Worm (Caenorhabditis elegans): Measurements from ENCODE around the gene srh-45.

The srh-45 gene

DNA sequence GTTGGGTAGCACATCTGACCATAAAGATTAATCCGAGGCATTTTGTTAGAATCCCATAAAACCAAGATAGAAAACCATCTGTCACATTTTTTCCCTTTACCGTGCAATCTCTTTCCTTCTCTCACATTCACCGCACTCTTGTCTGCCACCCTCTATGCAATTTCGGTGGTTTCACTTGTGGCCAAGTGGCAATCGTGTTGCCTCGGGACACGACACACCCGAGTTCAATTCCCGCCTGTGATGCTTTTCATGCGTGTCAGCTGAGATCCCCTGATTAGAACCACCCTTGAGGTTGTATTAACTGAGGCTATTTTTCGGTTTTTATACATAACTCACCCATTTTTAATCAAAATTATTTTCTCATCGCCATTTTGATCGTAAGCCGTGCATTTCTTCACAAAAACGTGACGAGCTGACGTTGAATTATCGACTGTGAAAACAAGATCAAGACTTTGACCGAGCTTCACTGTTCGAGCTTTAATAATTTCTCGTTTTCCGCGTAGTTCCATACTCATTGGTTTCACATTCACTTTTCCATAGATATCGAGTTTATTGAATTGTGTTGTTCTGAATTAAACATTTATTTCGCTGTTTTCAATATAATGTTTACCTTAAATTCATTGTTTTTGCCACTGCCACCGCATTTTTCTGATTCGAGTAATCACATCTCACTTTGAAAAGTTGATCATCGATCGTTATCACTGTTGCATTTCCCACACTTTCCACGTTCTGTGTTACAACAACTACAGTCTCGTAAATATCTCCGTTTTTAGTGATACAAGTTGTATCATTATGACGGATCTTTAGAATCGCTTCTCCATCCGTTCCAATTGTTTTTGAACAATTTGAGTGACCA, 9.5 kb upstream of the srh-45 start (continued):
- TF ChIP-seq snpc-4 (tag; optimal IDR thresholded peaks at IDR 0.05) (peak; percentile 59), elt-1 (tag; optimal IDR thresholded peaks at IDR 0.05) (no peak), egl-27 (tag; optimal IDR thresholded peaks at IDR 0.05) (peak; percentile 64), C34F6.9 (tag; optimal IDR thresholded peaks at IDR 0.05) (peak; percentile 46), sem-4 (tag; optimal IDR thresholded peaks at IDR 0.05) (peak; percentile 61), mbf-1 (tag; optimal IDR thresholded peaks at IDR 0.05) (peak; percentile 32), nhr-12 (tag; optimal IDR thresholded peaks at IDR 0.05) (no peak), F13H6.1 (tag; optimal IDR thresholded peaks at IDR 0.05) (peak; percentile 92), sma-9 (GFP tag; optimal IDR thresholded peaks at IDR 0.05) (peak; percentile 82), sma-9 (tag; optimal IDR thresholded peaks at IDR 0.05) (no peak), gmeb-1 (tag; optimal IDR thresholded peaks at IDR 0.05) (peak; percentile 77), aly-2 (tag; optimal IDR thresholded peaks at IDR 0.05) (no peak), lin-11 (tag; optimal IDR thresholded peaks at IDR 0.05) (peak; percentile 84), nhr-77 (tag; optimal IDR thresholded peaks at IDR 0.05) (no peak), mab-5 (tag; optimal IDR thresholded peaks at IDR 0.05) (peak; percentile 53), dmd-4 (tag; optimal IDR thresholded peaks at IDR 0.05) (no peak), sma-3 (GFP tag; optimal IDR thresholded peaks at IDR 0.05) (peak; percentile 81), ceh-16 (tag; optimal IDR thresholded peaks at IDR 0.05) (peak; percentile 44), fos-1 (tag; optimal IDR thresholded peaks at IDR 0.05) (peak; percentile 76)

DNA sequence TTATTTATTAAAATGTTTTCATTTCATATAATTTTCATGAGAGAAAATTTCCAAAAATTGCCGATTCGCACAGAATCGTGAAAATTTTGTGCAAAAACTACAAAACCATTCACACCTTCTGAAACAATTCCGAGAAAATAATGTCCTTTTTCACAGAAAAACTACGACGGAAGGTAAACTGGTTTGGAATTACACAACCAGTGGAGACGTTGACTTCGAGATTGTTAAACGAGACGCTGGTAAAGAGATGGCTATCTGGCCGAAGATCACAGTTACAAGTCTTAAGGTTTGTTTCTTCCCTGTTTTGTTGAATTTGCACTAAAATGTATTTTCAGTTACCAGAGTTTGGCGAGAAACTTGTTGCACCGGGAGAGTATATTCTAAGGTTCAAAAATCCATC, 8.1 kb upstream of the srh-45 start:
- TF ChIP-seq unc-55 (GFP tag; optimal IDR thresholded peaks at IDR 0.05) (no peak), nhr-25 (tag; optimal IDR thresholded peaks at IDR 0.05) (peak; percentile 9)

DNA sequence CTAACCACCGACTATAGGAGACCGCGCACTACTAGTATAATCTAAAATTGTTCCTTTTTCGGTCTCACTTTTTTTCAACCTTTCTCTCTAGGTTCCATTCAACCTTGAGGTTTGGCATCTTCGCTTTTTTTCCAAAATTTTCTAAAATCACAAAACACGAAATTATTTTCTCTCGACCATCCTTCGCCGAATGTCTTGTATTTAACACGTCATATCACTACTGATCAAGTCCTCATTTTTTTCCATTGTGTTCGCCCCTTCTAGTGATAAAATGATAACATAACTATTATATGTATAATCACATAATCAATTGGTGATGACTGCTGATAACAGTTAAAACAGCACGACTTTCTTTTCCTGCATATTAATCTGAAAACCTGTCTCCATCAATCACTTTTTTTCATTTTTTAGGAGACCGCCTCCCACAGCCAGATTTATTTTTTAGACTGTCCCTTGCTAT, 6.3 kb upstream of the srh-45 start, which contains the start of gene T03F7.7:
TSS of gene T03F7.7 (plus strand) at position 410 of the 460 bp plus-strand sequence.
- TF ChIP-seq nhr-77 (tag; optimal IDR thresholded peaks at IDR 0.05) (no peak), ztf-1 (GFP tag; conservative IDR thresholded peaks at IDR 0.05) (no peak), unc-62 (GFP tag; optimal IDR thresholded peaks at IDR 0.05) (no peak), nhr-25 (tag; optimal IDR thresholded peaks at IDR 0.05) (peak; percentile 55), blmp-1 (tag; optimal IDR thresholded peaks at IDR 0.05; ENCODE audit: insufficient read depth) (peak; percentile 55), crh-2 (tag; optimal IDR thresholded peaks at IDR 0.05) (peak; percentile 36), C34F6.9 (tag; optimal IDR thresholded peaks at IDR 0.05) (no peak), sma-3 (GFP tag; optimal IDR thresholded peaks at IDR 0.05) (peak; percentile 61), R02D3.7 (tag; optimal IDR thresholded peaks at IDR 0.05) (no peak), nhr-6 (tag; optimal IDR thresholded peaks at IDR 0.05) (no peak), nhr-10 (tag; optimal IDR thresholded peaks at IDR 0.05) (no peak), ceh-82 (tag; optimal IDR thresholded peaks at IDR 0.05) (no peak), Y55F3AM.14 (GFP tag; optimal IDR thresholded peaks at IDR 0.05) (no peak), lin-11 (tag; optimal IDR thresholded peaks at IDR 0.05) (no peak), fos-1 (tag; optimal IDR thresholded peaks at IDR 0.05) (peak; percentile 97), sma-9 (GFP tag; optimal IDR thresholded peaks at IDR 0.05) (peak; percentile 32), sma-9 (tag; optimal IDR thresholded peaks at IDR 0.05) (no peak)

DNA sequence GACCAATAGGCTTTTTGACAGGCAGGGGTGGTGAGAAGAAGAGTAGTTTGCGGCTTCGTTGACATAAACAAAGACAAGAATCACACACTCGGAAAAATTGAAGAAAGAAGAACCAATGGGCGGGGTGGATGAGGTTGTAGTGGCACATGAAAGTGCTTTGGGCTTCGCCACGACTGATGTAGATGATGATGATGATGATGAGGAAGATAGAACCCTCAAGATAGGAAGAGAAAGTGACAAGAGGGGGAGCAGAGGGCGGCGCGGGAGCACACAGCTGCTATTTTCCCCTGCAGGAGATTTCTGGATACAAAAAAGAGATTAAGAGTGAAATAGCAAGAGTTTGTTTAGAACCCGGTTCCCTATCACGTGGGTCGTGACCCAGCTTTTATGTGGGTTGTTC, 4.1 kb upstream of the srh-45 start:
- TF ChIP-seq zag-1 (tag; optimal IDR thresholded peaks at IDR 0.05) (peak; percentile 12), nhr-129 (tag; optimal IDR thresholded peaks at IDR 0.05) (peak; percentile 56), nhr-12 (tag; optimal IDR thresholded peaks at IDR 0.05) (no peak), sma-9 (GFP tag; optimal IDR thresholded peaks at IDR 0.05) (peak; percentile 76), sma-9 (tag; optimal IDR thresholded peaks at IDR 0.05) (no peak), C34F6.9 (tag; optimal IDR thresholded peaks at IDR 0.05) (peak; percentile 18), F13H6.1 (tag; optimal IDR thresholded peaks at IDR 0.05) (peak; percentile 80), unc-55 (GFP tag; optimal IDR thresholded peaks at IDR 0.05) (no peak), lsy-2 (tag; optimal IDR thresholded peaks at IDR 0.05) (peak in 1 of 2 experiments; percentile 22), gmeb-1 (tag; optimal IDR thresholded peaks at IDR 0.05) (no peak)

DNA sequence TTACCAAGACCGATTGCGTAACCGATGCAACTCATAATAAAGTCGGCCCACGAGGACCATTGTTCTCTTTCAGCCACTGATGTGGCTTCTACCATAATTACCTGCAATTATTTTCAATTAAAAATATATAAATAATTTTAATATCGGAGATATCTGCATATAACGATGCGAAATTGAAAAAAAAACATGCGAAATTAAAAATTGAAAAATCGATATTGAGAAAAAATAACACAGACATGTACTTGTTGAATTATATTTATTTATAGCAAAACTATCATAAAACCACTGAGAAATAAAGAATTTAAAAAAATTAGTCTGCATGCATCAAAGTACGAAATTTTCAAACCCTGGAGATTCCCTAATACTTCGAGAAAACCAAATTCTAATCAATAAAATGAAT, 3.6 kb upstream of the srh-45 start, which contains the start of gene snf-11:
TSS of gene snf-11 (minus strand) at position 101 of the 400 bp plus-strand sequence.
- no peak for TF ChIP-seq lin-13 (GFP tag; optimal IDR thresholded peaks at IDR 0.05)
- no peak for TF ChIP-seq lin-11 (tag; optimal IDR thresholded peaks at IDR 0.05)
- no peak for TF ChIP-seq mdl-1 (tag; optimal IDR thresholded peaks at IDR 0.05)
- TF ChIP-seq F13H6.1 (tag; optimal IDR thresholded peaks at IDR 0.05), result no peak
- TF ChIP-seq blmp-1 (tag; optimal IDR thresholded peaks at IDR 0.05; ENCODE audit: insufficient read depth), result no peak
- no peak for TF ChIP-seq nhr-12 (tag; optimal IDR thresholded peaks at IDR 0.05)
- TF ChIP-seq Y55F3AM.14 (GFP tag; optimal IDR thresholded peaks at IDR 0.05), result no peak
- no peak for TF ChIP-seq nhr-25 (tag; optimal IDR thresholded peaks at IDR 0.05)
- no peak for TF ChIP-seq ztf-11 (tag; optimal IDR thresholded peaks at IDR 0.05)
- no peak for TF ChIP-seq peb-1 (tag; optimal IDR thresholded peaks at IDR 0.05)
- TF ChIP-seq unc-39 (tag; optimal IDR thresholded peaks at IDR 0.05), result no peak
- TF ChIP-seq nhr-129 (tag; optimal IDR thresholded peaks at IDR 0.05), result no peak
- TF ChIP-seq ceh-82 (tag; optimal IDR thresholded peaks at IDR 0.05), result no peak
- no peak for TF ChIP-seq sma-3 (GFP tag; optimal IDR thresholded peaks at IDR 0.05)
- TF ChIP-seq nhr-23 (tag; optimal IDR thresholded peaks at IDR 0.05), result no peak
